Fruit fly (Drosophila melanogaster) whole organism, embryonic: ENCODE results near the gene CG15473.

Source experiments
- Abd-B ChIP-seq: fragments of 200-800 bp; sonication (Bioruptor generic); optimal IDR thresholded peaks from 2 replicates; lab custom pipeline; 2018; ENCODE audit warnings: missing biosample characterization, mild to moderate bottlenecking, missing genetic modification characterization, moderate library complexity
- Atf-2 ChIP-seq: fragments of 200-800 bp; sonication (Bioruptor generic); optimal IDR thresholded peaks from 2 replicates; lab custom pipeline; 2016; ENCODE audit warnings: missing biosample characterization, missing genetic modification characterization
- Awh ChIP-seq: fragments of 200-800 bp; sonication (Bioruptor generic); IDR thresholded peaks from 2 replicates; pipeline ENCODE4, ENCODE4 v1.3.6; 2022; ENCODE audit warnings: missing biosample characterization, missing genetic modification characterization
- Blimp-1 ChIP-seq: fragments of 200-800 bp; sonication (Bioruptor generic); optimal IDR thresholded peaks from 3 replicates; lab custom pipeline; 2018; ENCODE audit warnings: missing biosample characterization, missing genetic modification characterization, mild to moderate bottlenecking, moderate library complexity, missing genetic modification reagents
- CG12155 ChIP-seq: fragments of 200-800 bp; sonication (Bioruptor generic); optimal IDR thresholded peaks from 3 replicates; lab custom pipeline; 2016; ENCODE audit warnings: missing biosample characterization, missing genetic modification characterization
- CG12236 ChIP-seq: fragments of 200-800 bp; sonication (Bioruptor generic); optimal IDR thresholded peaks from 2 replicates; lab custom pipeline; 2016; ENCODE audit warnings: missing biosample characterization, missing genetic modification characterization
- CG13424 ChIP-seq: fragments of 200-800 bp; sonication (Bioruptor generic); optimal IDR thresholded peaks from 2 replicates; lab custom pipeline; 2019; ENCODE audit warnings: missing biosample characterization, mild to moderate bottlenecking, missing genetic modification characterization, moderate library complexity
- CG14860 ChIP-seq: fragments of 200-800 bp; sonication (Bioruptor generic); IDR thresholded peaks from 3 replicates; pipeline ENCODE4 v1.3.6; 2022; ENCODE audit warnings: missing biosample characterization, missing genetic modification characterization; ENCODE audit not compliant: partially characterized antibody
- CG15011 ChIP-seq: fragments of 200-800 bp; sonication (Bioruptor generic); optimal IDR thresholded peaks from 3 replicates; lab custom pipeline; 2018; ENCODE audit warnings: missing biosample characterization, mild to moderate bottlenecking, missing genetic modification characterization
- CG1529 ChIP-seq: fragments of 200-800 bp; sonication (Bioruptor generic); optimal IDR thresholded peaks from 3 replicates; lab custom pipeline; 2018; ENCODE audit warnings: missing biosample characterization, missing genetic modification characterization
- CG1603 ChIP-seq: fragments of 200-800 bp; sonication (Bioruptor generic); optimal IDR thresholded peaks from 2 replicates; lab custom pipeline; 2019; ENCODE audit warnings: missing biosample characterization, mild to moderate bottlenecking, missing genetic modification characterization, moderate library complexity
- CG1647 ChIP-seq: fragments of 200-800 bp; sonication (Bioruptor generic); optimal IDR thresholded peaks from 3 replicates; lab custom pipeline; 2016; ENCODE audit warnings: missing biosample characterization, missing genetic modification characterization
- CG2202 ChIP-seq: fragments of 200-800 bp; sonication (Bioruptor generic); optimal IDR thresholded peaks from 2 replicates; lab custom pipeline; 2018; ENCODE audit warnings: missing biosample characterization, mild to moderate bottlenecking, missing genetic modification characterization
- CG2678 ChIP-seq: fragments of 200-800 bp; sonication (Bioruptor generic); optimal IDR thresholded peaks from 3 replicates; lab custom pipeline; 2019; ENCODE audit warnings: missing biosample characterization, mild to moderate bottlenecking, missing genetic modification characterization, moderate library complexity
- CG2712 ChIP-seq: fragments of 200-800 bp; optimal IDR thresholded peaks from 3 replicates; lab custom pipeline; 2019; ENCODE audit warnings: missing biosample characterization, mild to moderate bottlenecking, missing genetic modification characterization, moderate library complexity
- CG3281 ChIP-seq: fragments of 200-800 bp; sonication (Bioruptor generic); optimal IDR thresholded peaks from 3 replicates; lab custom pipeline; 2017; ENCODE audit warnings: missing biosample characterization, mild to moderate bottlenecking, missing genetic modification characterization
- CG4424 ChIP-seq: fragments of 200-800 bp; sonication (Bioruptor generic); optimal IDR thresholded peaks from 3 replicates; lab custom pipeline; 2016; ENCODE audit warnings: missing biosample characterization, missing genetic modification characterization
- CG5245 ChIP-seq: fragments of 200-800 bp; sonication (Bioruptor generic); optimal IDR thresholded peaks from 3 replicates; lab custom pipeline; 2016; ENCODE audit warnings: missing biosample characterization, missing genetic modification characterization
- CG6254 ChIP-seq: fragments of 200-800 bp; sonication (Bioruptor generic); optimal IDR thresholded peaks from 3 replicates; lab custom pipeline; 2017; ENCODE audit warnings: mild to moderate bottlenecking, missing biosample characterization, missing genetic modification reagents, missing genetic modification characterization
- CG7839 ChIP-seq: fragments of 200-800 bp; sonication (Bioruptor generic); optimal IDR thresholded peaks from 3 replicates; lab custom pipeline; 2018; ENCODE audit warnings: missing biosample characterization, mild to moderate bottlenecking, missing genetic modification characterization, moderate library complexity
- CG7928 ChIP-seq: fragments of 200-800 bp; sonication (Bioruptor generic); optimal IDR thresholded peaks from 2 replicates; lab custom pipeline; 2017; ENCODE audit warnings: missing biosample characterization, mild to moderate bottlenecking, missing genetic modification characterization
- CG9797 ChIP-seq: fragments of 200-800 bp; sonication (Bioruptor generic); optimal IDR thresholded peaks from 3 replicates; lab custom pipeline; 2018; ENCODE audit warnings: missing biosample characterization, mild to moderate bottlenecking, missing genetic modification characterization
- Chrac-16 ChIP-seq: fragments of 200-800 bp; sonication (Bioruptor generic); optimal IDR thresholded peaks from 3 replicates; lab custom pipeline; 2016; ENCODE audit warnings: missing biosample characterization, missing genetic modification characterization
- Ets97D ChIP-seq: fragments of 200-800 bp; sonication (Bioruptor generic); optimal IDR thresholded peaks from 3 replicates; lab custom pipeline; 2016; ENCODE audit warnings: missing biosample characterization, missing genetic modification characterization
- Fer1 ChIP-seq: fragments of 200-800 bp; sonication (Bioruptor generic); optimal IDR thresholded peaks from 2 replicates; lab custom pipeline; 2017; ENCODE audit warnings: missing biosample characterization, mild to moderate bottlenecking, missing genetic modification characterization
- HLH3B ChIP-seq: fragments of 200-800 bp; sonication (Bioruptor generic); IDR thresholded peaks from 2 replicates; pipeline ENCODE4 v1.3.6; 2022; ENCODE audit warnings: missing biosample characterization, missing genetic modification characterization
- HLHmδ ChIP-seq: fragments of 200-800 bp; sonication (Bioruptor generic); optimal IDR thresholded peaks from 2 replicates; lab custom pipeline; 2018; ENCODE audit warnings: missing biosample characterization, mild to moderate bottlenecking, missing genetic modification characterization, moderate library complexity
- Hey ChIP-seq: fragments of 200-800 bp; sonication (Bioruptor generic); optimal IDR thresholded peaks from 3 replicates; lab custom pipeline; 2018; ENCODE audit warnings: missing biosample characterization, mild to moderate bottlenecking, missing genetic modification characterization
- Lhr ChIP-seq: fragments of 200-800 bp; sonication (Bioruptor generic); optimal IDR thresholded peaks from 3 replicates; lab custom pipeline; 2017; ENCODE audit warnings: mild to moderate bottlenecking, missing biosample characterization, missing genetic modification reagents, missing genetic modification characterization
- amos ChIP-seq: fragments of 200-800 bp; sonication (Bioruptor generic); IDR thresholded peaks from 2 replicates; pipeline ENCODE4 v1.3.6; 2022; ENCODE audit warnings: missing biosample characterization, missing genetic modification characterization; ENCODE audit not compliant: partially characterized antibody
- ase ChIP-seq: fragments of 200-800 bp; sonication (Bioruptor generic); IDR thresholded peaks from 3 replicates; pipeline ENCODE4 v1.3.6; 2022; ENCODE audit warnings: missing biosample characterization, missing genetic modification characterization
- eyg ChIP-seq: fragments of 200-800 bp; sonication (Bioruptor generic); optimal IDR thresholded peaks from 3 replicates; lab custom pipeline; 2016; ENCODE audit warnings: missing biosample characterization, missing genetic modification characterization
- grn ChIP-seq: fragments of 200-800 bp; sonication (Bioruptor generic); optimal IDR thresholded peaks from 3 replicates; lab custom pipeline; 2017; ENCODE audit warnings: missing biosample characterization, missing genetic modification characterization
- jumu ChIP-seq: fragments of 200-800 bp; sonication (Bioruptor generic); optimal IDR thresholded peaks from 3 replicates; lab custom pipeline; 2016; ENCODE audit warnings: missing biosample characterization, missing genetic modification characterization
- kni ChIP-seq: fragments of 200-800 bp; sonication (Bioruptor generic); optimal IDR thresholded peaks from 3 replicates; lab custom pipeline; 2017; ENCODE audit warnings: mild to moderate bottlenecking, missing biosample characterization, missing genetic modification reagents, missing genetic modification characterization
- lmd ChIP-seq: fragments of 200-800 bp; sonication (Bioruptor generic); IDR thresholded peaks from 2 replicates; pipeline ENCODE4 v1.3.6; 2022; ENCODE audit warnings: missing biosample characterization, missing genetic modification characterization
- lola ChIP-seq, 3 experiments: fragments of >200 bp in 2 of 3; fragments of 200-800 bp in 1 of 3; sonication (Bioruptor generic) in 1 of 3; optimal IDR thresholded peaks; 2 replicates each; lab custom pipeline; 2017 to 2019; ENCODE audit warnings: missing biosample characterization in 3 of 3, missing genetic modification characterization in 3 of 3, mild to moderate bottlenecking in 1 of 3, moderate library complexity in 1 of 3
- odd ChIP-seq: fragments of 200-800 bp; sonication (Bioruptor generic); optimal IDR thresholded peaks from 2 replicates; lab custom pipeline; 2017; ENCODE audit warnings: missing biosample characterization, mild to moderate bottlenecking, missing genetic modification characterization
- pan ChIP-seq, 4 experiments: fragments of >200 bp in 3 of 4; fragments of 200-800 bp in 1 of 4; sonication (Bioruptor generic) in 1 of 4; optimal IDR thresholded peaks in 3 of 4; IDR thresholded peaks in 1 of 4; 2 replicates each; pipeline versions ENCODE4 v1.3.6 to Lab custom; 2017 to 2022; ENCODE audit warnings: missing biosample characterization in 2 of 4, missing genetic modification characterization in 2 of 4, mixed read lengths in 1 of 4
- pb ChIP-seq: fragments of 200-800 bp; sonication (Bioruptor generic); optimal IDR thresholded peaks from 3 replicates; lab custom pipeline; 2016; ENCODE audit warnings: missing biosample characterization, missing genetic modification characterization
- pfk ChIP-seq: fragments of 200-800 bp; sonication (Bioruptor generic); optimal IDR thresholded peaks from 2 replicates; lab custom pipeline; 2018; ENCODE audit warnings: missing biosample characterization, mild to moderate bottlenecking, missing genetic modification characterization, moderate library complexity
- phol ChIP-seq: fragments of 200-800 bp; sonication (Bioruptor generic); optimal IDR thresholded peaks from 3 replicates; lab custom pipeline; 2018; ENCODE audit warnings: missing biosample characterization, mild to moderate bottlenecking, missing genetic modification characterization, moderate library complexity
- prd ChIP-seq, 3 experiments: fragments of >200 bp in 2 of 3; fragments of 200-800 bp in 1 of 3; sonication (Bioruptor generic) in 1 of 3; optimal IDR thresholded peaks in 2 of 3; IDR thresholded peaks in 1 of 3; 2 replicates in 2 of 3; 3 replicates in 1 of 3; pipeline versions ENCODE4 v1.3.6 to Lab custom; 2017 to 2022; ENCODE audit warnings: missing biosample characterization in 1 of 3, missing genetic modification characterization in 1 of 3
- pum ChIP-seq: fragments of 200-800 bp; sonication (Bioruptor generic); optimal IDR thresholded peaks from 2 replicates; lab custom pipeline; 2016; ENCODE audit warnings: missing biosample characterization, missing genetic modification characterization
- sd ChIP-seq: fragments of 200-800 bp; sonication (Bioruptor generic); optimal IDR thresholded peaks from 3 replicates; lab custom pipeline; 2018; ENCODE audit warnings: missing biosample characterization, mild to moderate bottlenecking, missing genetic modification characterization, moderate library complexity
- slou ChIP-seq: fragments of 200-800 bp; sonication (Bioruptor generic); optimal IDR thresholded peaks from 3 replicates; lab custom pipeline; 2016; ENCODE audit warnings: missing biosample characterization, missing genetic modification characterization
- tna ChIP-seq: fragments of 200-800 bp; sonication (Bioruptor generic); IDR thresholded peaks from 2 replicates; pipeline ENCODE4 v1.3.6; 2022; ENCODE audit warnings: missing biosample characterization, missing genetic modification characterization; ENCODE audit not compliant: partially characterized antibody
- wdn ChIP-seq: fragments of 200-800 bp; sonication (Bioruptor generic); IDR thresholded peaks from 2 replicates; pipeline ENCODE4 v1.3.6; 2022; ENCODE audit warnings: missing biosample characterization, missing genetic modification characterization

Gene CG15473

DNA sequence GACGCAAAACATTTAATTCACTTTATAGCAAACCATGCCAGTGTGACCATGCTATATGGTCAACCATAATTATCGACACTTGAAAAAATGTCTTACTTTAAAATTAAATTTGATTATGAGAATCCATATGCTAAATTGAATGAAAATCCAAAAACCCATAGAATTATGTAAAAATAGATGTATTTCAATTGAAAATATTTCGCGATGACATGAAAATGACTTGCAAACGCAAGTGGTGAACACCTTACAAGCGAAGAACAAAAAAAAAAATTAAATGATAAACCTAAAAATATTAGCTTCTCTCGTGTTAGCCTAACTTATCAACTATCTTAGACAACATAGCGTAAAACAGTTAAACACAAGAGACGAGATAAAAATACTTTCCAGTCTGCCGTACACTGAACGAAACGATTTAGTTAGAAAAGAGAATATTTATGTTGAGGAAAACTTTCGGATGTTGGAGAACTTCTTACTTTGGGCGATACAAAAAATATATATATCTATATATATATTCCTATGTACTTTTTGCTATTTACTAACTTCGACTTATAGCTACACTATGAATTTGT is 25.6 kb upstream of the CG15473 start (continued):
- TF ChIP-seq CG7839 (peak; percentile 60), CG9797 (peak; percentile 62), CG1529 (GFP tag; lab: Kevin White, UChicago) (no peak), CG2712 (tag; lab: Kevin White, UChicago) (peak; percentile 51), pfk (GFP tag; lab: Kevin White, UChicago) (no peak), CG1603 (tag; lab: Kevin White, UChicago) (no peak), CG6254 (GFP tag; lab: Kevin White, UChicago) (peak; percentile 39), sd (tag; lab: Kevin White, UChicago) (no peak), CG12155 (GFP tag; lab: Kevin White, UChicago) (peak; percentile 32), pum (GFP tag; lab: Kevin White, UChicago) (peak; percentile 14), Abd-B (peak; percentile 16), Blimp-1 (GFP tag; lab: Kevin White, UChicago) (peak; percentile 55), grn (GFP tag; lab: Kevin White, UChicago) (no peak), CG1647 (GFP tag; lab: Kevin White, UChicago) (peak; percentile 21), wdn (GFP tag; lab: Robert Waterston, UW) (peak; percentile 33; the same call in 1 of the 2 replicates), lola (GFP tag; optimal IDR thresholded peaks at IDR 0.05; lab: Kevin White, UChicago) (peak in 1 of 3 experiments; percentile 48), tna (GFP tag; lab: Robert Waterston, UW) (no peak), CG13424 (tag; lab: Kevin White, UChicago) (peak; percentile 68), CG5245 (peak; percentile 13), Lhr (GFP tag; lab: Kevin White, UChicago) (no peak), Awh (0 out of 2 replicates have a peak, but pooled peaks have one; percentile 12), CG7928 (GFP tag; lab: Kevin White, UChicago) (peak; percentile 13), Fer1 (GFP tag; lab: Kevin White, UChicago) (peak; percentile 57), Ets97D (GFP tag; lab: Kevin White, UChicago) (peak; percentile 54), prd (optimal IDR thresholded peaks at IDR 0.05; lab: Kevin White, UChicago) (no peak), prd (GFP tag; IDR thresholded peaks at IDR 0.05; lab: Robert Waterston, UW) (peak; percentile 69; the same call in 2 of the 3 replicates), eyg (GFP tag; lab: Kevin White, UChicago) (no peak), phol (tag; lab: Kevin White, UChicago) (peak; percentile 58), odd (no peak), kni (no peak), Atf-2 (GFP tag; lab: Kevin White, UChicago) (peak; percentile 61), slou (GFP tag; lab: Kevin White, UChicago) (peak; percentile 56), CG12236 (GFP tag; lab: Kevin White, UChicago) (peak; percentile 29), pb (no peak), CG4424 (GFP tag; lab: Kevin White, UChicago) (peak; percentile 58), ase (no peak), CG2678 (tag; lab: Kevin White, UChicago) (peak; percentile 70), HLH3B (peak; percentile 49; the same call in 1 of the 2 replicates), Hey (tag; lab: Kevin White, UChicago) (no peak), CG3281 (GFP tag; lab: Kevin White, UChicago) (peak; percentile 50), CG2202 (tag; lab: Kevin White, UChicago) (no peak), HLHmδ (GFP tag; lab: Kevin White, UChicago) (no peak), Chrac-16 (GFP tag; lab: Kevin White, UChicago) (peak; percentile 59), jumu (GFP tag; lab: Kevin White, UChicago) (peak; percentile 40), pan (optimal IDR thresholded peaks at IDR 0.05; lab: Kevin White, UChicago) (no peak), pan (GFP tag; optimal IDR thresholded peaks at IDR 0.05 in 1 of 2, IDR thresholded peaks at IDR 0.05 in 1 of 2) (peak in 1 of 2 experiments; percentile 69), amos (no peak), CG15011 (GFP tag; lab: Kevin White, UChicago) (peak; percentile 28), lmd (GFP tag; lab: Robert Waterston, UW) (peak; percentile 53), CG14860 (GFP tag; lab: Robert Waterston, UW) (no peak)
